Worm (Caenorhabditis elegans) whole organism, L1 larva: ENCODE measurements around the gene W02D7.8.

ENCODE experiments used
- Y116A8C.19 ChIP-seq: sonication (generic microtip); optimal IDR thresholded peaks from 2 replicates; lab custom pipeline; 2016; ENCODE audit warnings: missing compliant biosample characterization, missing genetic modification characterization, borderline replicate concordance
- ama-1 ChIP-seq: fragments of 150-350 bp; optimal IDR thresholded peaks from 2 replicates; lab custom pipeline; 2014
- blmp-1 ChIP-seq: fragments of 150-350 bp; optimal IDR thresholded peaks from 2 replicates; lab custom pipeline; 2014; ENCODE audit warnings: missing biosample characterization, missing genetic modification characterization
- ceh-63 ChIP-seq: fragments of 200-800 bp; sonication (Bioruptor generic); optimal IDR thresholded peaks from 2 replicates; lab custom pipeline; 2018; ENCODE audit warnings: mild to moderate bottlenecking, missing genetic modification characterization, missing compliant biosample characterization
- ceh-82 ChIP-seq, 3 experiments: fragments of 150-350 bp in 1 of 3; sonication (generic microtip) in 2 of 3; optimal IDR thresholded peaks; 2 replicates each; lab custom pipeline; 2014 to 2017; ENCODE audit warnings: missing biosample characterization in 3 of 3, missing genetic modification characterization in 3 of 3
- dpl-1 ChIP-seq, 3 experiments: fragments of 150-350 bp in 2 of 3; sonication (generic microtip) in 1 of 3; optimal IDR thresholded peaks; 2 replicates each; lab custom pipeline; 2014 to 2017; ENCODE audit warnings: missing biosample characterization in 3 of 3, missing genetic modification characterization in 3 of 3, missing genetic modification reagents in 3 of 3
- efl-1 ChIP-seq, 4 experiments: fragments of 150-350 bp; optimal IDR thresholded peaks in 3 of 4; peaks in 1 of 4; 1 replicate in 1 of 4; 2 replicates in 3 of 4; lab custom pipeline; 2014; ENCODE audit warnings: missing biosample characterization in 2 of 4, missing genetic modification characterization in 2 of 4, missing genetic modification reagents in 2 of 4
- egl-13 ChIP-seq: sonication (generic microtip); optimal IDR thresholded peaks from 2 replicates; lab custom pipeline; 2016; ENCODE audit warnings: missing genotype, missing genetic modification reagents, missing genetic modification characterization, missing compliant biosample characterization
- egl-27 ChIP-seq, 2 experiments: fragments of 150-350 bp in 1 of 2; sonication (generic microtip); optimal IDR thresholded peaks; 3 replicates each; lab custom pipeline; 2017 to 2018; ENCODE audit warnings: missing biosample characterization in 2 of 2, missing genetic modification characterization in 2 of 2, missing genetic modification reagents in 2 of 2
- elt-3 ChIP-seq, 6 experiments: fragments of 150-350 bp in 1 of 6; sonication (generic microtip); optimal IDR thresholded peaks; 2 replicates each; lab custom pipeline; 2017 to 2018; ENCODE audit warnings: missing biosample characterization in 6 of 6, missing genetic modification characterization in 6 of 6, inconsistent platforms in 1 of 6
- fkh-4 ChIP-seq: sonication (generic microtip); optimal IDR thresholded peaks from 2 replicates; lab custom pipeline; 2016; ENCODE audit warnings: missing compliant biosample characterization, missing genetic modification characterization, borderline replicate concordance
- fkh-8 ChIP-seq: sonication (generic microtip); optimal IDR thresholded peaks from 2 replicates; lab custom pipeline; 2016; ENCODE audit warnings: mild to moderate bottlenecking, missing genetic modification characterization, missing compliant biosample characterization
- grh-1 ChIP-seq: fragments of 200-800 bp; sonication (Bioruptor generic); IDR thresholded peaks from 2 replicates; pipeline ENCODE4 v1.3.6; 2022; ENCODE audit warnings: missing genetic modification reagents, missing genetic modification characterization, missing compliant biosample characterization
- hlh-4 ChIP-seq: sonication (generic microtip); optimal IDR thresholded peaks from 2 replicates; lab custom pipeline; 2016; ENCODE audit warnings: mild to moderate bottlenecking, missing genetic modification characterization, missing compliant biosample characterization
- hpl-2 ChIP-seq: fragments of 150-350 bp; optimal IDR thresholded peaks from 2 replicates; lab custom pipeline; 2014; ENCODE audit warnings: missing biosample characterization, missing genetic modification reagents, missing genetic modification characterization
- jun-1 ChIP-seq: fragments of 150-350 bp; optimal IDR thresholded peaks from 2 replicates; lab custom pipeline; 2014; ENCODE audit warnings: missing biosample characterization, missing genetic modification reagents, missing genetic modification characterization
- lin-13 ChIP-seq: fragments of 150-350 bp; optimal IDR thresholded peaks from 2 replicates; lab custom pipeline; 2014; ENCODE audit warnings: missing biosample characterization, missing genetic modification reagents, missing genetic modification characterization
- lin-15B ChIP-seq: fragments of 150-350 bp; sonication (generic microtip); optimal IDR thresholded peaks from 3 replicates; lab custom pipeline; 2014; ENCODE audit warnings: missing biosample characterization, missing genetic modification characterization
- lin-35 ChIP-seq, 2 experiments: fragments of 150-350 bp; optimal IDR thresholded peaks; 2 replicates each; lab custom pipeline; 2014; ENCODE audit warnings: missing biosample characterization in 2 of 2, missing genetic modification characterization in 2 of 2, missing genetic modification reagents in 2 of 2
- lsy-2 ChIP-seq, 2 experiments: fragments of 150-350 bp; optimal IDR thresholded peaks; 2 replicates each; lab custom pipeline; 2014; ENCODE audit warnings: missing biosample characterization in 2 of 2, missing genetic modification characterization in 2 of 2
- mab-9 ChIP-seq: fragments of 200-800 bp; sonication (Bioruptor generic); IDR thresholded peaks from 2 replicates; pipeline ENCODE4 v1.3.6; 2022; ENCODE audit warnings: missing genetic modification reagents, missing genetic modification characterization, missing compliant biosample characterization
- nhr-11 ChIP-seq: fragments of 150-350 bp; optimal IDR thresholded peaks from 2 replicates; lab custom pipeline; 2014; ENCODE audit warnings: missing biosample characterization, missing genetic modification characterization
- nhr-12 ChIP-seq: sonication (generic microtip); optimal IDR thresholded peaks from 2 replicates; lab custom pipeline; 2017; ENCODE audit warnings: missing biosample characterization, missing genetic modification characterization
- nhr-19 ChIP-seq: fragments of 200-800 bp; sonication (Bioruptor generic); conservative IDR thresholded peaks from 2 replicates; pipeline ENCODE4 v1.3.6; 2022; ENCODE audit warnings: missing genetic modification characterization, missing compliant biosample characterization
- nhr-20 ChIP-seq: sonication (generic microtip); optimal IDR thresholded peaks from 2 replicates; lab custom pipeline; 2016; ENCODE audit warnings: mild to moderate bottlenecking, missing genetic modification characterization, missing compliant biosample characterization
- nhr-47 ChIP-seq: sonication (generic microtip); optimal IDR thresholded peaks from 2 replicates; lab custom pipeline; 2016; ENCODE audit warnings: mild to moderate bottlenecking, missing genetic modification characterization, moderate library complexity, missing compliant biosample characterization
- nhr-71 ChIP-seq: sonication (generic microtip); optimal IDR thresholded peaks from 2 replicates; lab custom pipeline; 2016; ENCODE audit warnings: mild to moderate bottlenecking, missing genetic modification characterization, moderate library complexity, missing compliant biosample characterization
- nhr-90 ChIP-seq: sonication (generic microtip); optimal IDR thresholded peaks from 2 replicates; lab custom pipeline; 2016; ENCODE audit warnings: mild to moderate bottlenecking, missing genetic modification characterization, missing compliant biosample characterization; ENCODE audit not compliant: poor library complexity
- skn-1 ChIP-seq: fragments of 150-350 bp; optimal IDR thresholded peaks from 2 replicates; lab custom pipeline; 2014; ENCODE audit warnings: missing biosample characterization, missing genetic modification characterization
- snu-23 ChIP-seq: sonication (generic microtip); optimal IDR thresholded peaks from 2 replicates; lab custom pipeline; 2016; ENCODE audit warnings: missing genetic modification characterization, missing compliant biosample characterization
- sptf-1 ChIP-seq: fragments of 150-350 bp; optimal IDR thresholded peaks from 2 replicates; lab custom pipeline; 2014; ENCODE audit warnings: missing biosample characterization, missing genetic modification characterization
- sup-37 ChIP-seq: fragments of 200-800 bp; sonication (Bioruptor generic); optimal IDR thresholded peaks from 2 replicates; lab custom pipeline; 2018; ENCODE audit warnings: mild to moderate bottlenecking, missing genetic modification characterization, missing compliant biosample characterization
- swsn-7 ChIP-seq: sonication (generic microtip); optimal IDR thresholded peaks from 2 replicates; lab custom pipeline; 2016; ENCODE audit warnings: missing genetic modification characterization, missing compliant biosample characterization
- tbx-2 ChIP-seq: sonication (generic microtip); optimal IDR thresholded peaks from 2 replicates; lab custom pipeline; 2016; ENCODE audit warnings: missing genetic modification characterization, missing compliant biosample characterization
- ztf-11 ChIP-seq, 2 experiments: sonication (generic microtip); optimal IDR thresholded peaks; 2 replicates each; lab custom pipeline; 2016 to 2017; ENCODE audit warnings: missing genetic modification characterization in 2 of 2, missing biosample characterization in 1 of 2, missing compliant biosample characterization in 1 of 2

Gene W02D7.8

DNA sequence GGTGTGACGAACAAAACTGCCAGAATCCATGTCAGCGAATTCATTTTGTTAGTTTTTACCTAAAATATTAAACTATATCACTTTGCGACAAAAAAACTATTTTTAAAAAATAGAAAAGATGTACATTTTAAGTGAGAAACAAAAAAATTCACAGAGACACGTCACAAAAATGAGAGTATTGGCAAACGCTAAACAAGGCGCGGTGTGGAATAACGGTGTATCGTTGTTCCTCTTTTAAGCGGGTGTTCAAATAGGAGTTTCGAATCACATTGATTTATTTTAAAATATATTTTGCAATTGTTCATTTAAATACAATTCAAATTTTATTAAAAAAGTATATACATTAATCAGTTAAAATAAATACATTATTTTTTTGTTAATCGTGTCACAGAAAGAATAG, 3.7 kb downstream of the W02D7.8 start, which contains the start of gene sel-9 (continued):
- TF ChIP-seq nhr-20 (tag; lab: Kevin White, UChicago) = peak; percentile 59
- TF ChIP-seq nhr-90 (tag; lab: Kevin White, UChicago) = peak; percentile 34
- peak; percentile 54 for TF ChIP-seq nhr-19
- TF ChIP-seq swsn-7 (tag; lab: Kevin White, UChicago) = peak; percentile 56
- peak; percentile 14 for TF ChIP-seq ama-1 (lab: Kevin White, UChicago)
- no peak for TF ChIP-seq sup-37 (GFP tag; lab: Kevin White, UChicago)
- peak; percentile 85 to 92 (median 89) for TF ChIP-seq dpl-1 (GFP tag; optimal IDR thresholded peaks at IDR 0.05; lab: Kevin White, UChicago)
- TF ChIP-seq lin-35 (GFP tag; optimal IDR thresholded peaks at IDR 0.05; lab: Kevin White, UChicago) = peak; percentile 91 to 95

DNA sequence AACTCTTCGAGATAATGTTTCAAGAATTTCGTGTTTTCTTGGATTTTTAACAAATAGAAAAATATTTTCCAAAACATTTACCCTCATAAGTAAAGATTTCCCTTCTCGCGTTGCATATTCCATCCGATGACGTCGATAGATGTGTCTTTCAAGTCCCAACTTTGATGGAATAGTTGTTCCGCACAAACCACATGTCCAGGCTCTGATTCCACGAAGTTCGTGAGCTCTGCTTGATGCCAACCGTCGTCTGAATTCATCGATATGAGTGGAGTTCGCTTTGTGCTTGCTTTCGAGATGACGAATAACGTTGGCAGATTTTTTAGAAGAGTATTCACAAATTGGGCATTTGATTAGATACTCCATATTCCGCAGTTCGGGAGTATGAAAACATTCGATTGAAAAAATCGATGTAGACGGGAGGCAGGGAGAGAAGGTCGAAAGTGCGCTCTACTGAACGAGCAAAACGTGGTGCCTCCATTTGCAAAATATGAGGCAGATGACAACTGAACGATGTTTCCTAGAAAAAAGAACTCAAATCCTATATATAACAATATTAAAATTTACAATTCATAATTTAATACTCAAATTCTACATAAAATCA, 5.2 kb downstream of the W02D7.8 start, which contains the start of gene W02D7.6:
Gene W02D7.6, minus strand, starts transcription at position 573 of the 601 bp plus-strand sequence.
- TF ChIP-seq dpl-1 (GFP tag; optimal IDR thresholded peaks at IDR 0.05; lab: Kevin White, UChicago) (peak in 2 of 3 experiments; percentile 13 to 57), ama-1 (lab: Kevin White, UChicago) (peak; percentile 13), nhr-71 (tag; lab: Kevin White, UChicago) (peak; percentile 18), lin-35 (GFP tag; optimal IDR thresholded peaks at IDR 0.05; lab: Kevin White, UChicago) (peak in 1 of 2 experiments; percentile 43), snu-23 (GFP tag; lab: Kevin White, UChicago) (peak; percentile 3), lsy-2 (tag; optimal IDR thresholded peaks at IDR 0.05; lab: Kevin White, UChicago) (peak in 1 of 2 experiments; percentile 17), ceh-82 (tag; optimal IDR thresholded peaks at IDR 0.05; lab: Kevin White, UChicago) (no peak), nhr-47 (peak; percentile 25), nhr-12 (tag; lab: Kevin White, UChicago) (no peak), nhr-90 (tag; lab: Kevin White, UChicago) (peak; percentile 12), efl-1 (optimal IDR thresholded peaks at IDR 0.05; lab: Kevin White, UChicago) (peak; percentile 10 to 27), efl-1 (GFP tag; optimal IDR thresholded peaks at IDR 0.05 in 1 of 2; lab: Kevin White, UChicago) (peak; percentile 43 to 89), mab-9 (no peak)

DNA sequence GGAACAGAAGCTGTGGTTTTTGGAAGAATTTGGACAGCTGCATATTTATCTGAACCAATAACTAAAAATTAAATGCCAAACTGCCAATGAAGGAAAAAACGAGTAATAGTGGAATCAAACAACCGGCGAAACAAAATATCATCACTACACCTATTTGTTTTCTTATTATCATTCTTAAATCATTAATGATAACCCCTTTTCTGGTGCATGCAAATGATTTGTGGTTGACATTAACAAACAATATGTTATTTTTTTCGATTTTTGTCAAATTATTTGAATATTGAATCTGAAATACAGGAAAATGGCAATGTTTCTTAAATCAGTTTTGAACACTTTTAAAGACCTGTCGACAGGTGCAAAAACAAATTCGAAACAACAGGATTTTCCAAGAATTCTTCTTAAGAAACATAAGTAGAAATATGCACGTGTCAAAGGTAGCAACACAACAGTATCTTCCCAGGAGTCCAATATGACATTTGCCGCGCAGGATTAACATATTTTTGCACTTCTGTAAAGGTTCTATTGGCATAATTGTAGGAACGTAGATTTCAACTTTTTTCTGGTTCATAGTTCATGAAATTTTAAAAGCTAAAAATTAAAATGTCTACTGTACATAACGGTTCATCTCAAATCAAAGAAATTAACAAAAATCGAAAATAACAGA, 6.9 kb downstream of the W02D7.8 start, which contains the start of gene W02D7.5:
Gene W02D7.5, minus strand, starts transcription at position 51 of the 664 bp plus-strand sequence.
- TF ChIP-seq grh-1 (GFP tag; lab: Robert Waterston, UW) = no peak
- TF ChIP-seq efl-1 (optimal IDR thresholded peaks at IDR 0.05; lab: Kevin White, UChicago) = no peak
- peak in 1 of 2 experiments; percentile 69 for TF ChIP-seq efl-1 (GFP tag; optimal IDR thresholded peaks at IDR 0.05 in 1 of 2; lab: Kevin White, UChicago)
- no peak for TF ChIP-seq fkh-4 (tag; lab: Kevin White, UChicago)
- TF ChIP-seq hlh-4 (tag; lab: Kevin White, UChicago) = peak; percentile 68
- TF ChIP-seq, all 84 proteins: peak for 2

DNA sequence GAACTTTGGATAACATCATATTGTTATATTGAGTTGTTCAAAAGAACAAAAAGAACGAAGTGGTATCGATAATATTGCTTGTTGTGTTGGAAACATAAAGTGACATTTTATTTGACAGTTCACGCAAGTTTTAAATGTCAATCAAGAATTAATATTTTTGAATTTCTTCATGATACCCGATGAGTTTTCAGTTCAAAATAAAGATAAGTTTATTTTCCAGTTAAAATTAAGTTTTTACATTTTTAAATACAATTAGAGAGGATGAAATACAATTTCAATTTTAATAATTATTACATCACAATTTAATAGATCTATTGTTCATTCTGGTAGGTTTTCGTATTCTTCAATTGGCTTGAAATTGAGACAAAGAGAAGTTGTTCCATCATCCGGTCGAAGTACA, 8.8 kb downstream of the W02D7.8 start, which contains the start of gene W02D7.4:
Gene W02D7.4, minus strand, starts transcription at position 101 of the 400 bp plus-strand sequence.
- no peak for TF ChIP-seq hlh-4 (tag; lab: Kevin White, UChicago)
- no peak for TF ChIP-seq egl-27 (tag; optimal IDR thresholded peaks at IDR 0.05; lab: Kevin White, UChicago)
- TF ChIP-seq lin-15B (tag; lab: Kevin White, UChicago) = no peak
- no peak for TF ChIP-seq sup-37 (GFP tag; lab: Kevin White, UChicago)
- TF ChIP-seq snu-23 (GFP tag; lab: Kevin White, UChicago) = no peak
- TF ChIP-seq blmp-1 (tag; lab: Kevin White, UChicago) = no peak
- TF ChIP-seq hpl-2 (GFP tag; lab: Kevin White, UChicago) = no peak
- no peak for TF ChIP-seq ceh-63 (GFP tag; lab: Kevin White, UChicago)
- no peak for TF ChIP-seq nhr-47
- TF ChIP-seq fkh-8 (tag; lab: Kevin White, UChicago) = no peak
- TF ChIP-seq sptf-1 = no peak
- no peak for TF ChIP-seq tbx-2 (tag; lab: Kevin White, UChicago)
- no peak for TF ChIP-seq skn-1 (tag; lab: Kevin White, UChicago)
- TF ChIP-seq egl-13 = no peak
- no peak for TF ChIP-seq nhr-11
- TF ChIP-seq Y116A8C.19 (tag; lab: Kevin White, UChicago) = no peak
- TF ChIP-seq elt-3 (tag; optimal IDR thresholded peaks at IDR 0.05; lab: Kevin White, UChicago) = no peak
- TF ChIP-seq lin-13 (GFP tag; lab: Kevin White, UChicago) = no peak
- no peak for TF ChIP-seq ztf-11 (tag; optimal IDR thresholded peaks at IDR 0.05; lab: Kevin White, UChicago)
- TF ChIP-seq jun-1 (tag; lab: Kevin White, UChicago) = no peak
